Worm (Caenorhabditis elegans) whole organism, early embryonic: ENCODE measurements around the gene math-4.
"Not testable (repeated sequence)": the region's sequence is repeated elsewhere in the genome, so short reads cannot be mapped to it uniquely, and the experiment has no call there.

Source experiments
- B0310.2 ChIP-seq: sonication (generic microtip); optimal IDR thresholded peaks from 2 replicates; lab custom pipeline; 2016; ENCODE audit warnings: mild to moderate bottlenecking, missing genetic modification characterization, missing compliant biosample characterization
- F13C5.2 ChIP-seq: sonication (generic microtip); optimal IDR thresholded peaks from 2 replicates; lab custom pipeline; 2017; ENCODE audit warnings: mild to moderate bottlenecking, missing genetic modification characterization, inconsistent platforms, missing compliant biosample characterization
- aly-1 ChIP-seq: sonication (generic microtip); optimal IDR thresholded peaks from 2 replicates; lab custom pipeline; 2016; ENCODE audit warnings: missing genetic modification characterization, missing compliant biosample characterization
- ama-1 ChIP-seq: fragments of 150-350 bp; optimal IDR thresholded peaks from 2 replicates; lab custom pipeline; 2014
- ceh-13 ChIP-seq: fragments of 200-800 bp; sonication (Bioruptor generic); optimal IDR thresholded peaks from 2 replicates; lab custom pipeline; 2018; ENCODE audit warnings: mild to moderate bottlenecking, missing genetic modification characterization, missing compliant biosample characterization
- ceh-36 ChIP-seq: sonication (generic microtip); optimal IDR thresholded peaks from 2 replicates; lab custom pipeline; 2016; ENCODE audit warnings: missing genetic modification characterization, inconsistent platforms, missing compliant biosample characterization
- ets-7 ChIP-seq: sonication (generic microtip); optimal IDR thresholded peaks from 2 replicates; lab custom pipeline; 2016; ENCODE audit warnings: missing genotype, missing genetic modification characterization, missing compliant biosample characterization
- flt-1 ChIP-seq: fragments of 200-800 bp; sonication (Bioruptor generic); IDR thresholded peaks from 2 replicates; pipeline ENCODE4 v1.3.6; 2022; ENCODE audit warnings: missing genetic modification characterization, missing compliant biosample characterization
- hmbx-1 ChIP-seq: sonication (generic microtip); optimal IDR thresholded peaks from 2 replicates; lab custom pipeline; 2016; ENCODE audit warnings: mild to moderate bottlenecking, missing genetic modification characterization, missing compliant biosample characterization
- hmg-4 ChIP-seq: fragments of 200-800 bp; sonication (Bioruptor generic); optimal IDR thresholded peaks from 2 replicates; lab custom pipeline; 2018; ENCODE audit warnings: mild to moderate bottlenecking, missing genetic modification characterization, missing compliant biosample characterization
- hnd-1 ChIP-seq: sonication (generic microtip); optimal IDR thresholded peaks from 2 replicates; lab custom pipeline; 2016; ENCODE audit warnings: missing genetic modification characterization, missing compliant biosample characterization
- pes-1 ChIP-seq: fragments of 200-800 bp; sonication (Bioruptor generic); IDR thresholded peaks from 2 replicates; pipeline ENCODE4 v1.3.6; 2022; ENCODE audit warnings: missing genetic modification reagents, missing genetic modification characterization, missing compliant biosample characterization
- scrt-1 ChIP-seq: fragments of 200-800 bp; sonication (Bioruptor generic); IDR thresholded peaks from 2 replicates; pipeline ENCODE4 v1.3.6; 2022; ENCODE audit warnings: missing genetic modification characterization, missing compliant biosample characterization
- sea-1 ChIP-seq: fragments of 200-800 bp; sonication (Bioruptor generic); conservative IDR thresholded peaks from 2 replicates; pipeline ENCODE4 v1.3.6; 2022; ENCODE audit warnings: missing genetic modification characterization, missing compliant biosample characterization
- tbx-11 ChIP-seq: fragments of 200-800 bp; sonication (Bioruptor generic); IDR thresholded peaks from 2 replicates; pipeline ENCODE4 v1.3.6; 2022; ENCODE audit warnings: missing genetic modification characterization, missing compliant biosample characterization
- tbx-37 ChIP-seq: fragments of 200-800 bp; sonication (Bioruptor generic); conservative IDR thresholded peaks from 2 replicates; pipeline ENCODE4 v1.3.6; 2022; ENCODE audit warnings: missing genetic modification reagents, missing genetic modification characterization, missing compliant biosample characterization
- tra-4 ChIP-seq: sonication (generic microtip); optimal IDR thresholded peaks from 2 replicates; lab custom pipeline; 2017; ENCODE audit warnings: missing genetic modification characterization, missing compliant biosample characterization

Gene math-4

ce11 chrII:1782474-1782873 lies at the start of gene math-4:
TSS of gene math-4 (minus strand) at chrII:1782574.
- TF ChIP-seq pes-1 (GFP tag; lab: Robert Waterston, UW), result no peak
- TF ChIP-seq sea-1 (GFP tag; lab: Robert Waterston, UW), result no peak
- no peak for TF ChIP-seq tbx-37 (GFP tag; lab: Robert Waterston, UW)
- TF ChIP-seq aly-1 (tag; lab: Kevin White, UChicago), result no peak
- TF ChIP-seq scrt-1, result no peak
- TF ChIP-seq ets-7 (tag; lab: Kevin White, UChicago), result no peak
- no peak for TF ChIP-seq hnd-1 (tag; lab: Kevin White, UChicago)
- no peak for TF ChIP-seq hmbx-1
- TF ChIP-seq tbx-11, result no peak
- TF ChIP-seq ceh-13, result no peak
- TF ChIP-seq ceh-36, result no peak
- no peak for TF ChIP-seq hmg-4 (GFP tag; lab: Kevin White, UChicago)
- TF ChIP-seq B0310.2, result no peak
- TF ChIP-seq flt-1 (GFP tag; lab: Robert Waterston, UW), result no peak
- no peak for TF ChIP-seq tra-4
- TF ChIP-seq ama-1 (lab: Kevin White, UChicago), result no peak
- TF ChIP-seq F13C5.2, result no peak

ce11 chrII:1831883-1832388 lies 49.6 kb upstream of the math-4 start, which contains the start of gene math-39:
TSS of gene math-39 (plus strand) at chrII:1832338.
- TF ChIP-seq hmg-4 (GFP tag; lab: Kevin White, UChicago), result no peak
- TF ChIP-seq ceh-36, result no peak
- no peak for TF ChIP-seq ama-1 (lab: Kevin White, UChicago)
- no peak for TF ChIP-seq flt-1 (GFP tag; lab: Robert Waterston, UW)
- TF ChIP-seq hnd-1 (tag; lab: Kevin White, UChicago), result no peak
- no peak for TF ChIP-seq ets-7 (tag; lab: Kevin White, UChicago)
- TF ChIP-seq B0310.2, result no peak
- TF ChIP-seq hmbx-1, result no peak
- TF ChIP-seq tbx-11, result no peak
- TF ChIP-seq sea-1 (GFP tag; lab: Robert Waterston, UW), result no peak
- TF ChIP-seq tbx-37 (GFP tag; lab: Robert Waterston, UW), result no peak
- TF ChIP-seq F13C5.2, result no peak

ce11 chrII:1830182-1830682 lies 47.9 kb upstream of the math-4 start, which contains the start of gene math-40:
TSS of gene math-40 (plus strand) at chrII:1830632.
- TF ChIP-seq hnd-1 (tag; lab: Kevin White, UChicago), result no peak
- no peak for TF ChIP-seq F13C5.2
- TF ChIP-seq hmg-4 (GFP tag; lab: Kevin White, UChicago), result no peak
- TF ChIP-seq B0310.2, result no peak
- no peak for TF ChIP-seq scrt-1
- TF ChIP-seq ama-1 (lab: Kevin White, UChicago), result no peak
- TF ChIP-seq ceh-36, result no peak
- TF ChIP-seq ceh-13, result no peak
- no peak for TF ChIP-seq tbx-11
- no peak for TF ChIP-seq tbx-37 (GFP tag; lab: Robert Waterston, UW)
- no peak for TF ChIP-seq hmbx-1
- no peak for TF ChIP-seq pes-1 (GFP tag; lab: Robert Waterston, UW)
- TF ChIP-seq tra-4, result no peak
- TF ChIP-seq aly-1 (tag; lab: Kevin White, UChicago), result no peak
- no peak for TF ChIP-seq ets-7 (tag; lab: Kevin White, UChicago)
- no peak for TF ChIP-seq flt-1 (GFP tag; lab: Robert Waterston, UW)
- no peak for TF ChIP-seq sea-1 (GFP tag; lab: Robert Waterston, UW)

ce11 chrII:1824329-1824728 lies 42.0 kb upstream of the math-4 start, which contains the start of gene math-41:
TSS of gene math-41 (plus strand) at chrII:1824629.
- TF ChIP-seq aly-1 (tag; lab: Kevin White, UChicago); hmbx-1; tbx-37 (GFP tag; lab: Robert Waterston, UW): not testable (repeated sequence)

- TF ChIP-seq tbx-11 (no peak), hnd-1 (tag; lab: Kevin White, UChicago) (no peak), hmg-4 (GFP tag; lab: Kevin White, UChicago) (no peak), ets-7 (tag; lab: Kevin White, UChicago) (no peak), ama-1 (lab: Kevin White, UChicago) (no peak), aly-1 (tag; lab: Kevin White, UChicago) (no peak), ceh-36 (no peak), pes-1 (GFP tag; lab: Robert Waterston, UW) (no peak), B0310.2 (no peak), flt-1 (GFP tag; lab: Robert Waterston, UW) (no peak), tbx-37 (GFP tag; lab: Robert Waterston, UW) (no peak), tra-4 (no peak), ceh-13 (no peak), sea-1 (GFP tag; lab: Robert Waterston, UW) (no peak), scrt-1 (no peak), F13C5.2 (no peak)
Observed at ce11 chrII:1820774-1821173, 38.4 kb upstream of the math-4 start, which contains the start of gene fbxa-3. TSS of gene fbxa-3 (minus strand) at chrII:1820874.

DNA sequence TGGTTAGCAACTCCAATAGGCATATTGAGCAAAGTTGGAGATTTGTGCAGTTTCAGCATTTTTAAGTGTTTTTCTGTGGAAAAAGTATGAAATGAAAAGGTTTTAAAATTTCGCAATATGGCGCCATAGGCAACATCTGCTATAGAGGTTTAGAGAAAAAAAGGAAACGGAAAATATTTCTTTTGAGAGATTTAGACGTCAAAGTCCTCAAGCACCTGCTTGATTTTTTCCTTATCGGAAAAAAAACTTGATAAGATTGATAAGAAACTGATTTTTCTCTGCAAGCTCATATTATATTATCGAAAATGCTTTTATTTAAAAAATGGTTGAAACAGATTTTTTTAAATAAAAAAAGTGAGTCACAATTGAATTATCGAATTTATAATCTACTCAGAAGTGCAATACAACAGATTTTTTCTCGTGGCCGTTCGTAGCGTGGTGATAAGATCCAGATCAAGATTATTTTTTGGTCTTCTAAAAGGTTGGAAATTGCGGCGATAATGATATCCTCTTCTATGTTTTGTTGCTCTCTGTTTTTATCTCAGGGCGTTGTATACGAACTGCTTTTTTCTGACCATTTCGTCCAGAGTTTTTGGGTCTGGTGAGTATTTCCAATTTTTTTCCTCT lies 37.7 kb upstream of the math-4 start, which contains the start of gene fbxc-19:
Gene fbxc-19 (plus strand): TSS at position 536 of the 627 bp plus-strand sequence.
- TF ChIP-seq sea-1 (GFP tag; lab: Robert Waterston, UW), result no peak
- TF ChIP-seq ceh-13, result no peak
- no peak for TF ChIP-seq ceh-36
- no peak for TF ChIP-seq ama-1 (lab: Kevin White, UChicago)
- no peak for TF ChIP-seq ets-7 (tag; lab: Kevin White, UChicago)
- no peak for TF ChIP-seq tra-4
- no peak for TF ChIP-seq hmbx-1
- no peak for TF ChIP-seq scrt-1
- TF ChIP-seq hmg-4 (GFP tag; lab: Kevin White, UChicago), result no peak
- no peak for TF ChIP-seq tbx-37 (GFP tag; lab: Robert Waterston, UW)
- TF ChIP-seq B0310.2, result no peak
- TF ChIP-seq hnd-1 (tag; lab: Kevin White, UChicago), result no peak
- TF ChIP-seq tbx-11, result no peak

ce11 chrII:1818300-1818699 lies 35.9 kb upstream of the math-4 start, which contains the start of gene fbxb-10:
TSS of gene fbxb-10 (minus strand) at chrII:1818400.
- TF ChIP-seq ets-7 (tag; lab: Kevin White, UChicago) (no peak), tbx-37 (GFP tag; lab: Robert Waterston, UW) (no peak), F13C5.2 (no peak), tbx-11 (no peak), flt-1 (GFP tag; lab: Robert Waterston, UW) (no peak), ama-1 (lab: Kevin White, UChicago) (no peak), hmbx-1 (no peak), tra-4 (no peak), B0310.2 (no peak), sea-1 (GFP tag; lab: Robert Waterston, UW) (no peak), ceh-36 (no peak), scrt-1 (no peak), hnd-1 (tag; lab: Kevin White, UChicago) (no peak), pes-1 (GFP tag; lab: Robert Waterston, UW) (no peak), ceh-13 (no peak), aly-1 (tag; lab: Kevin White, UChicago) (no peak), hmg-4 (GFP tag; lab: Kevin White, UChicago) (no peak)
